Worm (Caenorhabditis elegans): ENCODE data around the gene frpr-21.

frpr-21 gene

ce11 chrII:10461207-10461606, 39.4 kb upstream of the frpr-21 start, which contains the start of gene ZK673.5:
ZK673.5 (plus strand) TSS chrII:10461507.
- TF ChIP-seq unc-62 (GFP tag; optimal IDR thresholded peaks at IDR 0.05) (no peak), C06A6.2 (GFP tag; conservative IDR thresholded peaks at IDR 0.05) (no peak), B0261.1 (tag; optimal IDR thresholded peaks at IDR 0.05) (no peak), sptf-2 (GFP tag; optimal IDR thresholded peaks at IDR 0.05) (no peak), attf-5 (GFP tag; optimal IDR thresholded peaks at IDR 0.05) (no peak)

- TF ChIP-seq madf-6 (GFP tag; IDR thresholded peaks at IDR 0.05) (no peak), C17E4.6 (GFP tag; IDR thresholded peaks at IDR 0.05) (no peak), lsy-27 (tag; optimal IDR thresholded peaks at IDR 0.05; ENCODE audit: borderline replicate concordance, insufficient read depth) (no peak), Y67H2A.10 (GFP tag; conservative IDR thresholded peaks at IDR 0.05) (no peak)
Measured at ce11 chrII:10456979-10457378, 35.1 kb upstream of the frpr-21 start, which contains the start of gene ZK673.11. ZK673.11 (plus strand) TSS chrII:10457279.

ce11 chrII:10452620-10453019, 30.8 kb upstream of the frpr-21 start, which contains the start of gene ZK673.4:
ZK673.4 (plus strand) TSS chrII:10452920.
- no peak for TF ChIP-seq bed-1 (GFP tag; IDR thresholded peaks at IDR 0.05)
- 0 out of 2 replicates have a peak, but pooled peaks have one; percentile 22 for TF ChIP-seq mcd-1 (GFP tag; IDR thresholded peaks at IDR 0.05)

ce11 chrII:10450335-10450734, 28.5 kb upstream of the frpr-21 start:
- TF ChIP-seq ccch-3 (GFP tag; optimal IDR thresholded peaks at IDR 0.05) (no peak), ztf-28 (GFP tag; IDR thresholded peaks at IDR 0.05) (no peak), pha-4 (tag; optimal IDR thresholded peaks at IDR 0.05) (no peak), efl-1 (GFP tag; optimal IDR thresholded peaks at IDR 0.05) (no peak), die-1 (tag; optimal IDR thresholded peaks at IDR 0.05) (no peak), Y56A3A.18 (GFP tag; IDR thresholded peaks at IDR 0.05) (peak; percentile 5; the same call in 1 of the 2 replicates), fkh-3 (tag; optimal IDR thresholded peaks at IDR 0.05) (no peak), tbx-9 (tag; optimal IDR thresholded peaks at IDR 0.05; ENCODE audit: borderline replicate concordance) (no peak), F57A8.1 (GFP tag; optimal IDR thresholded peaks at IDR 0.05) (no peak), B0019.2 (GFP tag; conservative IDR thresholded peaks at IDR 0.05) (no peak), ceh-58 (GFP tag; IDR thresholded peaks at IDR 0.05) (no peak), bed-1 (GFP tag; IDR thresholded peaks at IDR 0.05) (no peak), gei-17 (GFP tag; optimal IDR thresholded peaks at IDR 0.05) (no peak), D2030.7 (GFP tag; IDR thresholded peaks at IDR 0.05) (no peak), nfya-2 (GFP tag; IDR thresholded peaks at IDR 0.05) (no peak), egl-44 (GFP tag; IDR thresholded peaks at IDR 0.05) (no peak), dox-1 (GFP tag; IDR thresholded peaks at IDR 0.05) (no peak), Y95B8A.8 (GFP tag; IDR thresholded peaks at IDR 0.05) (no peak), nhr-27 (tag; optimal IDR thresholded peaks at IDR 0.05) (no peak), aptf-3 (GFP tag; IDR thresholded peaks at IDR 0.05) (no peak), ztf-25 (GFP tag; IDR thresholded peaks at IDR 0.05) (no peak), xnd-1 (tag; optimal IDR thresholded peaks at IDR 0.05) (no peak), let-526 (GFP tag; IDR thresholded peaks at IDR 0.05) (no peak), T26A5.8 (tag; optimal IDR thresholded peaks at IDR 0.05) (no peak), pbrm-1 (GFP tag; IDR thresholded peaks at IDR 0.05) (no peak), F23B12.7 (tag; optimal IDR thresholded peaks at IDR 0.05; ENCODE audit: insufficient read depth) (no peak), cebp-1 (GFP tag; IDR thresholded peaks at IDR 0.05) (peak; percentile 8; the same call in 1 of the 2 replicates), cebp-1 (tag; optimal IDR thresholded peaks at IDR 0.05) (peak; percentile 63), lir-1 (GFP tag; conservative IDR thresholded peaks at IDR 0.05) (no peak), attf-3 (GFP tag; conservative IDR thresholded peaks at IDR 0.05) (no peak), ztf-18 (tag; optimal IDR thresholded peaks at IDR 0.05) (no peak), dpff-1 (tag; optimal IDR thresholded peaks at IDR 0.05) (no peak), dpl-1 (GFP tag; optimal IDR thresholded peaks at IDR 0.05) (no peak), Y53F4B.3 (GFP tag; IDR thresholded peaks at IDR 0.05) (no peak), hsf-1 (GFP tag; IDR thresholded peaks at IDR 0.05) (0 out of 2 replicates have a peak, but pooled peaks have one; percentile 26)

All from whole organism, young adult.